Fruit fly (Drosophila melanogaster) whole organism, embryonic: ENCODE data around the gene Spc25.

ENCODE experiments used
- Antp ChIP-seq: fragments of 200-800 bp; sonication (Bioruptor generic); optimal IDR thresholded peaks from 3 replicates; lab custom pipeline; 2016; ENCODE audit warnings: missing biosample characterization, missing genetic modification characterization
- BEAF-32 ChIP-seq: fragments of 200-800 bp; sonication (Bioruptor generic); optimal IDR thresholded peaks from 3 replicates; lab custom pipeline; 2017; ENCODE audit warnings: missing biosample characterization, missing genetic modification characterization, mild to moderate bottlenecking, moderate library complexity, missing genetic modification reagents
- Bgb ChIP-seq: fragments of 200-800 bp; sonication (Bioruptor generic); IDR thresholded peaks from 2 replicates; pipeline ENCODE4 v1.3.6; 2022; ENCODE audit warnings: missing biosample characterization, missing genetic modification characterization; ENCODE audit not compliant: partially characterized antibody
- CG10147 ChIP-seq: fragments of 200-800 bp; sonication (Bioruptor generic); optimal IDR thresholded peaks from 2 replicates; lab custom pipeline; 2019; ENCODE audit warnings: missing biosample characterization, mild to moderate bottlenecking, missing genetic modification characterization, moderate library complexity
- CG11560 ChIP-seq: fragments of 200-800 bp; sonication (Bioruptor generic); IDR thresholded peaks from 3 replicates; pipeline ENCODE4 v1.3.6; 2022; ENCODE audit warnings: missing biosample characterization, missing genetic modification characterization
- CG11695 ChIP-seq: fragments of 200-800 bp; sonication (Bioruptor generic); IDR thresholded peaks from 3 replicates; pipeline ENCODE4 v1.3.6; 2022; ENCODE audit warnings: missing biosample characterization, missing genetic modification characterization
- CG13287 ChIP-seq: fragments of 200-800 bp; sonication (Bioruptor generic); IDR thresholded peaks from 2 replicates; pipeline ENCODE4 v1.3.6; 2022; ENCODE audit warnings: missing biosample characterization, missing genetic modification characterization; ENCODE audit not compliant: partially characterized antibody
- CG15601 ChIP-seq: fragments of 200-800 bp; sonication (Bioruptor generic); optimal IDR thresholded peaks from 3 replicates; lab custom pipeline; 2019; ENCODE audit warnings: missing biosample characterization, mild to moderate bottlenecking, missing genetic modification characterization, moderate library complexity
- CG17186 ChIP-seq: fragments of 200-800 bp; sonication (Bioruptor generic); optimal IDR thresholded peaks from 3 replicates; lab custom pipeline; 2017; ENCODE audit warnings: missing biosample characterization, missing genetic modification reagents, missing genetic modification characterization
- CG17568 ChIP-seq: fragments of 200-800 bp; sonication (Bioruptor generic); optimal IDR thresholded peaks from 2 replicates; lab custom pipeline; 2018; ENCODE audit warnings: missing biosample characterization, mild to moderate bottlenecking, missing genetic modification characterization, moderate library complexity
- CG17829 ChIP-seq: fragments of 200-800 bp; optimal IDR thresholded peaks from 2 replicates; lab custom pipeline; 2019; ENCODE audit warnings: missing biosample characterization, mild to moderate bottlenecking, missing genetic modification characterization, moderate library complexity
- CG1832 ChIP-seq: fragments of 200-800 bp; sonication (Bioruptor generic); optimal IDR thresholded peaks from 2 replicates; lab custom pipeline; 2017; ENCODE audit warnings: missing biosample characterization, mild to moderate bottlenecking, missing genetic modification characterization, inconsistent platforms
- CG2120 ChIP-seq: fragments of 200-800 bp; sonication (Bioruptor generic); optimal IDR thresholded peaks from 3 replicates; lab custom pipeline; 2016; ENCODE audit warnings: missing biosample characterization, missing genetic modification characterization
- CG2129 ChIP-seq: fragments of 200-800 bp; sonication (Bioruptor generic); IDR thresholded peaks from 2 replicates; pipeline ENCODE4 v1.3.6; 2022; ENCODE audit warnings: missing biosample characterization, missing genetic modification characterization; ENCODE audit not compliant: partially characterized antibody
- CG31365 ChIP-seq: fragments of 200-800 bp; sonication (Bioruptor generic); optimal IDR thresholded peaks from 2 replicates; lab custom pipeline; 2018; ENCODE audit warnings: missing biosample characterization, mild to moderate bottlenecking, missing genetic modification characterization
- CG3995 ChIP-seq: fragments of 200-800 bp; sonication (Bioruptor generic); optimal IDR thresholded peaks from 3 replicates; lab custom pipeline; 2016; ENCODE audit warnings: missing biosample characterization, missing genetic modification characterization
- CG42726 ChIP-seq: fragments of 200-800 bp; sonication (Bioruptor generic); IDR thresholded peaks from 2 replicates; pipeline ENCODE4 v1.3.6; 2022; ENCODE audit warnings: missing biosample characterization, missing genetic modification characterization; ENCODE audit not compliant: partially characterized antibody
- CG4617 ChIP-seq: fragments of 200-800 bp; sonication (Bioruptor generic); optimal IDR thresholded peaks from 3 replicates; lab custom pipeline; 2016; ENCODE audit warnings: missing biosample characterization, missing genetic modification characterization, borderline replicate concordance
- CG7786 ChIP-seq: fragments of 200-800 bp; sonication (Bioruptor generic); optimal IDR thresholded peaks from 2 replicates; lab custom pipeline; 2016; ENCODE audit warnings: missing biosample characterization, missing genetic modification characterization
- CG8290 ChIP-seq, 3 experiments: fragments of 200-800 bp; sonication (Bioruptor generic); optimal IDR thresholded peaks; 2 replicates each; lab custom pipeline; 2016 to 2019; ENCODE audit warnings: missing biosample characterization in 3 of 3, missing genetic modification characterization in 3 of 3, mild to moderate bottlenecking in 2 of 3, moderate library complexity in 1 of 3
- CG8944 ChIP-seq: fragments of 200-800 bp; sonication (Bioruptor generic); optimal IDR thresholded peaks from 3 replicates; lab custom pipeline; 2016; ENCODE audit warnings: missing biosample characterization, missing genetic modification characterization
- CG9797 ChIP-seq: fragments of 200-800 bp; sonication (Bioruptor generic); optimal IDR thresholded peaks from 3 replicates; lab custom pipeline; 2018; ENCODE audit warnings: missing biosample characterization, mild to moderate bottlenecking, missing genetic modification characterization
- CTCF ChIP-seq: fragments of 200-800 bp; sonication (Bioruptor generic); optimal IDR thresholded peaks from 2 replicates; lab custom pipeline; 2017; ENCODE audit warnings: missing biosample characterization, mild to moderate bottlenecking, missing genetic modification characterization, moderate library complexity
- D19A ChIP-seq: fragments of 200-800 bp; optimal IDR thresholded peaks from 3 replicates; lab custom pipeline; 2019; ENCODE audit warnings: missing biosample characterization, mild to moderate bottlenecking, missing genetic modification characterization, moderate library complexity
- Dek ChIP-seq: fragments of 200-800 bp; sonication (Bioruptor generic); optimal IDR thresholded peaks from 3 replicates; lab custom pipeline; 2019; ENCODE audit warnings: missing biosample characterization, mild to moderate bottlenecking, missing genetic modification characterization, moderate library complexity
- E2f2 ChIP-seq: fragments of 200-800 bp; sonication (Bioruptor generic); IDR thresholded peaks from 2 replicates; pipeline ENCODE4 v1.3.6; 2022; ENCODE audit warnings: missing biosample characterization, missing genetic modification characterization
- HmgZ ChIP-seq: fragments of 200-800 bp; sonication (Bioruptor generic); optimal IDR thresholded peaks from 2 replicates; lab custom pipeline; 2018; ENCODE audit warnings: missing biosample characterization, mild to moderate bottlenecking, missing genetic modification characterization
- MESR4 ChIP-seq: fragments of 200-800 bp; sonication (Bioruptor generic); optimal IDR thresholded peaks from 2 replicates; lab custom pipeline; 2018; ENCODE audit warnings: missing biosample characterization, mild to moderate bottlenecking, missing genetic modification characterization, moderate library complexity
- Myb ChIP-seq: fragments of 200-800 bp; sonication (Bioruptor generic); optimal IDR thresholded peaks from 2 replicates; lab custom pipeline; 2016; ENCODE audit warnings: missing biosample characterization, missing genetic modification characterization
- Scr ChIP-seq: fragments of 200-800 bp; sonication (Bioruptor generic); IDR thresholded peaks from 2 replicates; pipeline ENCODE4 v1.3.6; 2022; ENCODE audit warnings: missing biosample characterization, missing genetic modification characterization; ENCODE audit not compliant: partially characterized antibody
- Sin3A ChIP-seq: fragments of >200 bp; optimal IDR thresholded peaks from 2 replicates; lab custom pipeline; 2018
- Sry-δ ChIP-seq: fragments of 200-800 bp; sonication (Bioruptor generic); optimal IDR thresholded peaks from 2 replicates; lab custom pipeline; 2016; ENCODE audit warnings: missing biosample characterization, missing genetic modification characterization
- Xrp1 ChIP-seq: fragments of 200-800 bp; sonication (Bioruptor generic); IDR thresholded peaks from 2 replicates; pipeline ENCODE4 v1.3.6; 2022; ENCODE audit warnings: missing biosample characterization, missing genetic modification characterization
- YL-1 ChIP-seq: fragments of 200-800 bp; sonication (Bioruptor generic); optimal IDR thresholded peaks from 3 replicates; lab custom pipeline; 2017; ENCODE audit warnings: missing biosample characterization, mild to moderate bottlenecking, missing genetic modification characterization
- abd-A ChIP-seq: fragments of 200-800 bp; sonication (Bioruptor generic); optimal IDR thresholded peaks from 3 replicates; lab custom pipeline; 2019; ENCODE audit warnings: missing biosample characterization, mild to moderate bottlenecking, missing genetic modification characterization, moderate library complexity
- dm ChIP-seq: fragments of 200-800 bp; sonication (Bioruptor generic); optimal IDR thresholded peaks from 3 replicates; lab custom pipeline; 2016; ENCODE audit warnings: missing biosample characterization, missing genetic modification characterization
- gfzf ChIP-seq: fragments of 200-800 bp; sonication (Bioruptor generic); optimal IDR thresholded peaks from 2 replicates; lab custom pipeline; 2016; ENCODE audit warnings: missing biosample characterization, mild to moderate bottlenecking, missing genetic modification characterization, moderate library complexity
- hbn ChIP-seq: fragments of 200-800 bp; sonication (Bioruptor generic); IDR thresholded peaks from 2 replicates; pipeline ENCODE4 v1.3.6; 2022; ENCODE audit warnings: missing biosample characterization, missing genetic modification characterization; ENCODE audit not compliant: partially characterized antibody
- hkb ChIP-seq, 2 experiments: fragments of 200-800 bp in 1 of 2; fragments of >200 bp in 1 of 2; sonication (Bioruptor generic) in 1 of 2; IDR thresholded peaks in 1 of 2; optimal IDR thresholded peaks in 1 of 2; 2 replicates each; pipeline versions ENCODE4 v1.3.6 to Lab custom; 2017 to 2022; ENCODE audit warnings: missing biosample characterization in 1 of 2, missing genetic modification characterization in 1 of 2
- inv ChIP-seq: fragments of 200-800 bp; sonication (Bioruptor generic); IDR thresholded peaks from 2 replicates; pipeline ENCODE4 v1.3.6; 2022; ENCODE audit warnings: missing biosample characterization, missing genetic modification characterization; ENCODE audit not compliant: partially characterized antibody
- pita ChIP-seq: fragments of 200-800 bp; sonication (Bioruptor generic); optimal IDR thresholded peaks from 2 replicates; lab custom pipeline; 2017; ENCODE audit warnings: missing biosample characterization, mild to moderate bottlenecking, missing genetic modification characterization
- row ChIP-seq: fragments of 200-800 bp; sonication (Bioruptor generic); IDR thresholded peaks from 3 replicates; pipeline ENCODE4 v1.3.6; 2022; ENCODE audit warnings: missing biosample characterization, missing genetic modification characterization
- sd ChIP-seq: fragments of 200-800 bp; sonication (Bioruptor generic); optimal IDR thresholded peaks from 3 replicates; lab custom pipeline; 2018; ENCODE audit warnings: missing biosample characterization, mild to moderate bottlenecking, missing genetic modification characterization, moderate library complexity
- sna ChIP-seq: fragments of 200-800 bp; sonication (Bioruptor generic); IDR thresholded peaks from 2 replicates; pipeline ENCODE4 v1.3.6; 2022; ENCODE audit warnings: missing biosample characterization, missing genetic modification characterization; ENCODE audit not compliant: partially characterized antibody
- sug ChIP-seq: fragments of 200-800 bp; optimal IDR thresholded peaks from 2 replicates; lab custom pipeline; 2019; ENCODE audit warnings: missing biosample characterization, mild to moderate bottlenecking, missing genetic modification characterization, moderate library complexity
- tna ChIP-seq: fragments of 200-800 bp; sonication (Bioruptor generic); IDR thresholded peaks from 2 replicates; pipeline ENCODE4 v1.3.6; 2022; ENCODE audit warnings: missing biosample characterization, missing genetic modification characterization; ENCODE audit not compliant: partially characterized antibody
- zen ChIP-seq: fragments of 200-800 bp; sonication (Bioruptor generic); optimal IDR thresholded peaks from 3 replicates; lab custom pipeline; 2018; ENCODE audit warnings: missing biosample characterization, mild to moderate bottlenecking, missing genetic modification characterization, moderate library complexity

Spc25 gene

dm6 chr3R:12980628-12981219, 19.2 kb downstream of the Spc25 start, which contains the start of gene Paip2:
Gene Paip2 (plus strand): TSS chr3R:12980792.
- TF ChIP-seq Bgb (peak; percentile 97), CG10147 (GFP tag; lab: Kevin White, UChicago) (peak; percentile 40), CG2129 (GFP tag; lab: Robert Waterston, UW) (peak; percentile 97), HmgZ (tag; lab: Kevin White, UChicago) (peak; percentile 43), hkb (optimal IDR thresholded peaks at IDR 0.05; lab: Kevin White, UChicago) (no peak), hkb (GFP tag; IDR thresholded peaks at IDR 0.05; lab: Robert Waterston, UW) (0 out of 2 replicates have a peak, but pooled peaks have one; percentile 25), CG4617 (GFP tag; lab: Kevin White, UChicago) (peak; percentile 46), CG42726 (GFP tag; lab: Robert Waterston, UW) (peak; percentile 83), CG1832 (no peak), D19A (tag; lab: Kevin White, UChicago) (peak; percentile 23), CG7786 (GFP tag; lab: Kevin White, UChicago) (peak; percentile 9), CTCF (GFP tag; lab: Kevin White, UChicago) (peak; percentile 91), sd (tag; lab: Kevin White, UChicago) (peak; percentile 71), inv (peak; percentile 98), CG11560 (tag; lab: Robert Waterston, UW) (peak; percentile 61; the same call in 2 of the 3 replicates), row (GFP tag; lab: Robert Waterston, UW) (0 out of 3 replicates have a peak, but pooled peaks have one; percentile 21), Antp (GFP tag; lab: Kevin White, UChicago) (no peak), Scr (GFP tag; lab: Robert Waterston, UW) (peak; percentile 99), dm (peak; percentile 39), CG17829 (peak; percentile 61), CG31365 (tag; lab: Kevin White, UChicago) (peak; percentile 3), hbn (peak; percentile 98), CG8944 (peak; percentile 1), CG3995 (GFP tag; lab: Kevin White, UChicago) (peak; percentile 4), CG17568 (no peak), E2f2 (GFP tag; lab: Robert Waterston, UW) (peak; percentile 95), Xrp1 (GFP tag; lab: Robert Waterston, UW) (no peak), MESR4 (GFP tag; lab: Kevin White, UChicago) (peak; percentile 78), gfzf (GFP tag; lab: Kevin White, UChicago) (peak; percentile 53), YL-1 (peak; percentile 73), sna (GFP tag; lab: Robert Waterston, UW) (peak; percentile 99), abd-A (tag; lab: Kevin White, UChicago) (peak; percentile 85), CG13287 (GFP tag; lab: Robert Waterston, UW) (peak; percentile 98), CG2120 (GFP tag; lab: Kevin White, UChicago) (peak; percentile 6), CG15601 (tag; lab: Kevin White, UChicago) (peak; percentile 77), tna (peak; percentile 97), zen (tag; lab: Kevin White, UChicago) (peak; percentile 55), sug (tag; lab: Kevin White, UChicago) (peak; percentile 52), Sin3A (lab: Kevin White, UChicago) (peak; percentile 79), CG9797 (GFP tag; lab: Kevin White, UChicago) (peak; percentile 43), Sry-δ (GFP tag; lab: Kevin White, UChicago) (peak; percentile 96), Dek (tag; lab: Kevin White, UChicago) (peak; percentile 19), pita (GFP tag; lab: Kevin White, UChicago) (peak; percentile 89), CG11695 (GFP tag; lab: Robert Waterston, UW) (no peak), Myb (GFP tag; lab: Kevin White, UChicago) (peak; percentile 63), BEAF-32 (GFP tag; lab: Kevin White, UChicago) (peak; percentile 100), CG17186 (GFP tag; lab: Kevin White, UChicago) (peak; percentile 67), CG8290 (GFP tag; optimal IDR thresholded peaks at IDR 0.05; lab: Kevin White, UChicago) (no peak), CG8290 (tag; optimal IDR thresholded peaks at IDR 0.05; lab: Kevin White, UChicago) (peak in 1 of 2 experiments; percentile 38)
